Worm (Caenorhabditis elegans): ENCODE data around the gene hrpk-2.

hrpk-2 gene

DNA sequence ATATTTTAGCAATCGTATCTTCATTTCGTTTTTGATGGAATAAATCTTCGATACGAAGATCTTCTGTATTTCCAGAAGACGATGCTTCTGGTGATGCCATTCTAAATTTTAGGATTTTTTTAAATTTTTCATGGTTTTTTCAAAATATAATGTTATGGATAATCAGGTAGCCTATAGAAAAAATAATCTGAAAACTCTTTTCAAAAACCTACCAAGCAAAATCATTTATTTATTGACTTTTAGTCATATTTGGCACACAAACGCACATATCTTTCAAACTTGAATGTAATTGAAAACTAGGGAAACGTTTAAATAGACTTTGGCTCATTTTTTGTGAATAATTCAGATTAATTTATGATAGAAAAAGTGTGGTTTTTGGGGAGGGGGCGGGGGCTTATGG is 29.5 kb downstream of the hrpk-2 start, which contains the start of gene F44B9.5:
TSS of gene F44B9.5 (minus strand) at position 101 of the 400 bp plus-strand sequence.
- TF ChIP-seq nhr-129 (tag; optimal IDR thresholded peaks at IDR 0.05) (no peak), blmp-1 (tag; optimal IDR thresholded peaks at IDR 0.05; ENCODE audit: insufficient read depth) (no peak), ztf-1 (GFP tag; conservative IDR thresholded peaks at IDR 0.05) (no peak), fos-1 (tag; optimal IDR thresholded peaks at IDR 0.05) (no peak), nhr-21 (tag; optimal IDR thresholded peaks at IDR 0.05) (no peak), F13H6.1 (tag; optimal IDR thresholded peaks at IDR 0.05) (no peak), ztf-4 (tag; optimal IDR thresholded peaks at IDR 0.05) (no peak), sma-3 (GFP tag; optimal IDR thresholded peaks at IDR 0.05) (no peak), Y55F3AM.14 (GFP tag; optimal IDR thresholded peaks at IDR 0.05) (no peak), nhr-6 (tag; optimal IDR thresholded peaks at IDR 0.05) (no peak), mab-5 (tag; optimal IDR thresholded peaks at IDR 0.05) (no peak)

DNA sequence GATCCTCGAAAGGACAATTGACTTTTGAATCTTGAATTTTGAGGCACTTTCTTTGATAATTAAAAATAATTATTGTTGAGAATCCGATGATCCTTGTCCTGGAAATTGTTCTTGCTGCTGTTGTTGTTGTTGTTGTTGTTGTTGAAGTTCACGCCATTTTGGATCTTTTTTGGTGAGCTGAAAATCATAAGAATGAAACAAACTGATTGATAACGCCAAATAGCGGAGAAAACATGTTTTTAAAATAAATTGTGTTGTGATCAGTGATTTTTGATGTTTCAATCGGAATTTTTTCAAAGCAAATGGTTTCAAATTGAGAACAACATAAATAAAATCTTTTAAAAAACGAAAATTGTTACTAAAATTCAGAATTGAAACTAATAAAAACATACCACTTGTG is 30.1 kb downstream of the hrpk-2 start:
- no peak for TF ChIP-seq nhr-12 (tag; optimal IDR thresholded peaks at IDR 0.05)

DNA sequence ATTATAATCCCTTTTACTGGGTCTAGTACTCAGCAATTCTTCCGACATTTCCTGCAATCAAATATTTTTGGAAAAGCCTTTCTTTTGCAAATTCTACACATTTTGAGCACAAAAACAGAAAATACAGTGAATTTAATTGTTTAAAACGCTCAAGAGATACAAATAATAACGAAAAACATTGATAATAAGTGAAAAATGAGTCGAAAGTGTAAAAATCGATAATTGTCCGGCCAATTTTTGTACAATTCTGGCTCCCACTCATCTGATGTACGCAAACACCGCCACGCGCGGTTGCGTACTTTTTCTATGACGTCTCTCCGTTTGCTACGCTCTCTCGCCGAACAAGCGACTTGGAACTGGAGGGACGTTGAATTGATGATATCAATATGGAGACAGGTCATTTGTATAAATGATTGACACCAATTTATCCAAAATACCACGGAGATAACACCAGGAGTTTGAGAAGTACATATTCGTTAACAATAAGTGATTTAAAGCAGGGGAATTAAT is 34.0 kb downstream of the hrpk-2 start, which contains the start of gene lin-36:
TSS of gene lin-36 (minus strand) at position 51 of the 510 bp plus-strand sequence.
- TF ChIP-seq dmd-4 (tag; optimal IDR thresholded peaks at IDR 0.05) (no peak), elt-3 (tag; optimal IDR thresholded peaks at IDR 0.05) (no peak), nhr-77 (tag; optimal IDR thresholded peaks at IDR 0.05) (no peak), peb-1 (tag; optimal IDR thresholded peaks at IDR 0.05) (no peak), fos-1 (tag; optimal IDR thresholded peaks at IDR 0.05) (peak; percentile 72), lsy-2 (tag; optimal IDR thresholded peaks at IDR 0.05) (peak; percentile 77 to 92), nhr-12 (tag; optimal IDR thresholded peaks at IDR 0.05) (no peak), nhr-237 (tag; optimal IDR thresholded peaks at IDR 0.05) (peak; percentile 7), snpc-4 (tag; optimal IDR thresholded peaks at IDR 0.05) (no peak), nhr-25 (tag; optimal IDR thresholded peaks at IDR 0.05) (peak; percentile 74), aly-2 (tag; optimal IDR thresholded peaks at IDR 0.05) (no peak), nhr-21 (tag; optimal IDR thresholded peaks at IDR 0.05) (peak; percentile 58), mab-5 (tag; optimal IDR thresholded peaks at IDR 0.05) (peak; percentile 63), ZK546.5 (tag; optimal IDR thresholded peaks at IDR 0.05) (no peak), gmeb-1 (tag; optimal IDR thresholded peaks at IDR 0.05) (peak; percentile 87), alr-1 (tag; optimal IDR thresholded peaks at IDR 0.05) (no peak), nhr-10 (tag; optimal IDR thresholded peaks at IDR 0.05) (no peak), ztf-1 (GFP tag; conservative IDR thresholded peaks at IDR 0.05) (no peak), F13H6.1 (tag; optimal IDR thresholded peaks at IDR 0.05) (peak; percentile 61), ama-1 (optimal IDR thresholded peaks at IDR 0.05) (no peak), unc-55 (GFP tag; optimal IDR thresholded peaks at IDR 0.05) (peak; percentile 89), ztf-11 (tag; optimal IDR thresholded peaks at IDR 0.05) (no peak), nhr-11 (tag; optimal IDR thresholded peaks at IDR 0.05) (no peak), ceh-82 (tag; optimal IDR thresholded peaks at IDR 0.05) (no peak), blmp-1 (tag; optimal IDR thresholded peaks at IDR 0.05; ENCODE audit: insufficient read depth) (no peak), nhr-23 (tag; optimal IDR thresholded peaks at IDR 0.05) (no peak), lin-11 (tag; optimal IDR thresholded peaks at IDR 0.05) (peak; percentile 51), nhr-6 (tag; optimal IDR thresholded peaks at IDR 0.05) (no peak), sma-3 (GFP tag; optimal IDR thresholded peaks at IDR 0.05) (peak; percentile 73), lin-13 (GFP tag; optimal IDR thresholded peaks at IDR 0.05) (peak; percentile 85), unc-39 (tag; optimal IDR thresholded peaks at IDR 0.05) (no peak), crh-2 (tag; optimal IDR thresholded peaks at IDR 0.05) (peak; percentile 83), ztf-4 (tag; optimal IDR thresholded peaks at IDR 0.05) (no peak), nhr-129 (tag; optimal IDR thresholded peaks at IDR 0.05) (peak; percentile 82), ceh-16 (tag; optimal IDR thresholded peaks at IDR 0.05) (peak; percentile 58), R02D3.7 (tag; optimal IDR thresholded peaks at IDR 0.05) (no peak), lin-39 (tag; optimal IDR thresholded peaks at IDR 0.05) (no peak), elt-1 (tag; optimal IDR thresholded peaks at IDR 0.05) (no peak), egl-27 (tag; optimal IDR thresholded peaks at IDR 0.05) (no peak), zag-1 (tag; optimal IDR thresholded peaks at IDR 0.05) (peak; percentile 16), C34F6.9 (tag; optimal IDR thresholded peaks at IDR 0.05) (peak; percentile 95), sem-4 (tag; optimal IDR thresholded peaks at IDR 0.05) (peak; percentile 51), skn-1 (tag; optimal IDR thresholded peaks at IDR 0.05) (peak; percentile 44), mdl-1 (tag; optimal IDR thresholded peaks at IDR 0.05) (no peak), unc-62 (GFP tag; optimal IDR thresholded peaks at IDR 0.05) (no peak), sma-9 (GFP tag; optimal IDR thresholded peaks at IDR 0.05) (peak; percentile 71), sma-9 (tag; optimal IDR thresholded peaks at IDR 0.05) (no peak), Y55F3AM.14 (GFP tag; optimal IDR thresholded peaks at IDR 0.05) (no peak), mbf-1 (tag; optimal IDR thresholded peaks at IDR 0.05) (no peak)

All from whole organism, L2 larva.